Worm (Caenorhabditis elegans): ENCODE data around the gene mpst-1.
A peak's percentile ranks its signal among the peaks of the same experiment; 100 is the strongest.

Gene mpst-1

DNA sequence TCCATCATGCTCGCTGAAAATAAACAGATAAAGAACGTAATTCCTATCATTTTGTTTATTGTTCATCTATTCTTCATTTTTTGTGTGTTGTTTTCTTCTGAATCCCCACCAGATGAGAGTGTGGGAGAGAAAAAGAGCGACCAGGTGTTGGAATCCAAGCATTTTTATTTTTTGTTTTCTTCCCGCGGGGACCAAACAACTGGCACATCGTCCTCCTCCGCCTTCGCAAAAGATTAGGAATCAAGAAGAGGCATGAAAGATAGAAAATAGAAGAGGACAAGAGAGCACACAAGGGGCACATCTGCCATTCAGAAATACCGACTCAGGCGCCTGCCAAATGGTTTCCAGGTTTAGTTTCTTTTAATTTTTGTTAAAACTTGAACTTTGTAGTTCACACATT lies 9.2 kb upstream of the mpst-1 start, which contains the start of gene R13H4.2:
TSS of gene R13H4.2 (plus strand) at position 319 of the 400 bp plus-strand sequence.
- TF ChIP-seq F13H6.1 (tag; optimal IDR thresholded peaks at IDR 0.05) (peak; percentile 36), nhr-10 (tag; optimal IDR thresholded peaks at IDR 0.05) (no peak), egl-27 (tag; optimal IDR thresholded peaks at IDR 0.05) (no peak), lsy-2 (tag; optimal IDR thresholded peaks at IDR 0.05) (peak in 1 of 2 experiments; percentile 22), nhr-129 (tag; optimal IDR thresholded peaks at IDR 0.05) (peak; percentile 18), ztf-4 (tag; optimal IDR thresholded peaks at IDR 0.05) (no peak), C34F6.9 (tag; optimal IDR thresholded peaks at IDR 0.05) (no peak), ZK546.5 (tag; optimal IDR thresholded peaks at IDR 0.05) (no peak), nhr-77 (tag; optimal IDR thresholded peaks at IDR 0.05) (no peak), sma-9 (GFP tag; optimal IDR thresholded peaks at IDR 0.05) (peak; percentile 15), sma-9 (tag; optimal IDR thresholded peaks at IDR 0.05) (no peak), peb-1 (tag; optimal IDR thresholded peaks at IDR 0.05) (no peak), crh-2 (tag; optimal IDR thresholded peaks at IDR 0.05) (no peak), ztf-1 (GFP tag; conservative IDR thresholded peaks at IDR 0.05) (no peak), unc-39 (tag; optimal IDR thresholded peaks at IDR 0.05) (no peak), nhr-237 (tag; optimal IDR thresholded peaks at IDR 0.05) (no peak)

DNA sequence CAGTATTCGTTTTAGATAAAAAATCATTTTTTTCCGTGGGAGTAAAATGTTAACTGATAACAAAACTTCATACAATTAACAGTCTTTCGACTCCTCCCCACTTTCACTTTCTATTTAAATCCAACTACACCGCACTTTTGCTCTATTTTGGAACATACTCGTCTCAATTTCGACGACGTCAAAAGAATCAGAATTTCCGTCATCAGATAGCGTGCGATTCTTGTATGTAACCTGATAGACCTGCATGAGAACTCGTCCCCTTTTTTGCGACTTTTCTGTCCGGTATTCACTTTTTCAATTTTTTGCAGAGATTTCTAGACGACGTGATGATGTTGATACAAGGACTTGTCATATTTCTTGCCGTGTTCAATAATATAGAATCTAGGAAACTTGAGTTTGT lies 6.5 kb upstream of the mpst-1 start, which contains the start of gene pho-8:
TSS of gene pho-8 (plus strand) at position 301 of the 400 bp plus-strand sequence.
- TF ChIP-seq nhr-129 (tag; optimal IDR thresholded peaks at IDR 0.05) = no peak

DNA sequence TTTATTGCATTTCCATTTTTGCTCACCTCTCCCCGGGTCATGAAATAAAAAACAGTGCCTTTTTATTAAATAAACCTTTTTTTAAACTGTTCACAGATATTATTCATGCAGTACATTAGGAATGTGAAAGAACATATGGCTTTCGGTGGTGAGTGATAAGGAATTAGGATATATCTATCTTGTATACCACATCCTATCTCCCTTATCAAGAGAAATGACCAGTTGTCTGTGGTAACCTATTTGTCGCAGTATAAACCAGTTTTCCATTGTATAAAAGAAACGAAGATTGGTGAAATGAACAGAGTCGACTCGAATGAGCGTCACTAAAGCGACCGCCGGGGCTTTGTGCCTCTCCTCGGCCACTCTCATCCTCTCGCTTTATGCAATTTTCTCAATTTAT lies 2.4 kb upstream of the mpst-1 start, which contains the start of gene col-158:
TSS of gene col-158 (plus strand) at position 301 of the 400 bp plus-strand sequence.
- TF ChIP-seq F13H6.1 (tag; optimal IDR thresholded peaks at IDR 0.05) (no peak), ceh-16 (tag; optimal IDR thresholded peaks at IDR 0.05) (no peak), nhr-129 (tag; optimal IDR thresholded peaks at IDR 0.05) (no peak), nhr-77 (tag; optimal IDR thresholded peaks at IDR 0.05) (no peak), sma-3 (GFP tag; optimal IDR thresholded peaks at IDR 0.05) (no peak), unc-55 (GFP tag; optimal IDR thresholded peaks at IDR 0.05) (no peak), lin-39 (tag; optimal IDR thresholded peaks at IDR 0.05) (no peak), nhr-23 (tag; optimal IDR thresholded peaks at IDR 0.05) (no peak), nhr-10 (tag; optimal IDR thresholded peaks at IDR 0.05) (no peak), skn-1 (tag; optimal IDR thresholded peaks at IDR 0.05) (no peak), fos-1 (tag; optimal IDR thresholded peaks at IDR 0.05) (no peak), elt-3 (tag; optimal IDR thresholded peaks at IDR 0.05) (no peak), lin-13 (GFP tag; optimal IDR thresholded peaks at IDR 0.05) (no peak), mdl-1 (tag; optimal IDR thresholded peaks at IDR 0.05) (no peak), Y55F3AM.14 (GFP tag; optimal IDR thresholded peaks at IDR 0.05) (no peak)

DNA sequence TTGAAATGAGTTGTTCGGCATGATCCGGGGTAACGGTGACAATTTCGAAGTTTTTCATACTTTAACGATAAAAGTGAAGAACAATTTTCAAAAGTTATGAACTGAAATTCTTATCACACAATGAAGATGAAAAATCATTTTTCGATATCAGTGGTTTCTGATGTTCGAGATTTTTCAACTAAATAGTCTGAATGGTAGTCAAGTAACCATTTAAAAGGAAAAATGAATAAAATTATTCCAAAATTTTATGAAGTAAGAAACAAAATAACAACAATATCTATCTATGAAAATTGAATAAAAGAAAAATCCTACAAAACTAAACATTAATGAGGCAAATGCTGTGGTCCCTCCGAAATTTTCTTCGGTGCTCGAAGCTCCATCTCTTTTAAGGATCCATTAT lies 1.2 kb downstream of the mpst-1 start, which contains the start of gene D2023.4:
TSS of gene D2023.4 (minus strand) at position 101 of the 400 bp plus-strand sequence.
- TF ChIP-seq fos-1 (tag; optimal IDR thresholded peaks at IDR 0.05) (peak; percentile 14), lin-13 (GFP tag; optimal IDR thresholded peaks at IDR 0.05) (no peak)

DNA sequence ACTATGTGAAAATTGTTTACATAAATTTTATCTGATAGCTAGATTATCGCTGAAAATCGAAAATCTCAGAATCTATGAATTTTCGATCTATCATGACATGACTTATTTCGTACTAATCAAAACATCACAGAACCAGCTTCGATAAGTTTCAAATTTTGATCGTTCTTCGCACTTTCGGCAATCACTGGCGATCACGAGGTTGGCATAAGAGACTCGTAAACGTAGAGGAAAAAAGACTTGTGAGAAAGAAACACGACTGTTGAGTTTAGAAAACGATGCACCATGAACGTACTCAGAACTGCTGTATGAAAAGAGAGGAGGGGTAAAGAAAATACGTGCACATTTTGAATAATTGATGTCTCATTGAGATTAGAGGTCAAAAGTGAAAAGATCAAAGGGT lies 2.9 kb downstream of the mpst-1 start:
- peak; percentile 31 to 41 for TF ChIP-seq mdl-1 (tag; optimal IDR thresholded peaks at IDR 0.05)
- TF ChIP-seq sma-9 (GFP tag; optimal IDR thresholded peaks at IDR 0.05) = peak; percentile 96
- no peak for TF ChIP-seq sma-9 (tag; optimal IDR thresholded peaks at IDR 0.05)
- TF ChIP-seq ztf-1 (GFP tag; conservative IDR thresholded peaks at IDR 0.05) = no peak
- TF ChIP-seq unc-62 (GFP tag; optimal IDR thresholded peaks at IDR 0.05) = peak; percentile 39
- TF ChIP-seq snpc-4 (tag; optimal IDR thresholded peaks at IDR 0.05) = no peak
- peak; percentile 91 for TF ChIP-seq nhr-25 (tag; optimal IDR thresholded peaks at IDR 0.05)
- TF ChIP-seq nhr-6 (tag; optimal IDR thresholded peaks at IDR 0.05) = peak; percentile 86
- TF ChIP-seq lin-13 (GFP tag; optimal IDR thresholded peaks at IDR 0.05) = peak; percentile 61
- TF ChIP-seq lin-39 (tag; optimal IDR thresholded peaks at IDR 0.05) = peak; percentile 34
- TF ChIP-seq nhr-23 (tag; optimal IDR thresholded peaks at IDR 0.05) = no peak
- TF ChIP-seq fos-1 (tag; optimal IDR thresholded peaks at IDR 0.05) = peak; percentile 84
- peak; percentile 81 for TF ChIP-seq gmeb-1 (tag; optimal IDR thresholded peaks at IDR 0.05)
- no peak for TF ChIP-seq R02D3.7 (tag; optimal IDR thresholded peaks at IDR 0.05)
- TF ChIP-seq nhr-10 (tag; optimal IDR thresholded peaks at IDR 0.05) = peak; percentile 30
- peak; percentile 55 for TF ChIP-seq sem-4 (tag; optimal IDR thresholded peaks at IDR 0.05)
- TF ChIP-seq nhr-11 (tag; optimal IDR thresholded peaks at IDR 0.05) = no peak
- TF ChIP-seq crh-2 (tag; optimal IDR thresholded peaks at IDR 0.05) = peak; percentile 96
- TF ChIP-seq lsy-2 (tag; optimal IDR thresholded peaks at IDR 0.05) = peak in 1 of 2 experiments; percentile 79
- no peak for TF ChIP-seq nhr-77 (tag; optimal IDR thresholded peaks at IDR 0.05)
- TF ChIP-seq ceh-16 (tag; optimal IDR thresholded peaks at IDR 0.05) = no peak
- no peak for TF ChIP-seq ceh-82 (tag; optimal IDR thresholded peaks at IDR 0.05)
- TF ChIP-seq nhr-21 (tag; optimal IDR thresholded peaks at IDR 0.05) = peak; percentile 90
- peak; percentile 77 for TF ChIP-seq C34F6.9 (tag; optimal IDR thresholded peaks at IDR 0.05)
- TF ChIP-seq nhr-129 (tag; optimal IDR thresholded peaks at IDR 0.05) = peak; percentile 98
- TF ChIP-seq blmp-1 (tag; optimal IDR thresholded peaks at IDR 0.05; ENCODE audit: insufficient read depth) = peak; percentile 83
- TF ChIP-seq ztf-4 (tag; optimal IDR thresholded peaks at IDR 0.05) = peak; percentile 78
- peak; percentile 27 for TF ChIP-seq egl-27 (tag; optimal IDR thresholded peaks at IDR 0.05)
- peak; percentile 37 for TF ChIP-seq mab-5 (tag; optimal IDR thresholded peaks at IDR 0.05)
- TF ChIP-seq elt-3 (tag; optimal IDR thresholded peaks at IDR 0.05) = no peak
- TF ChIP-seq lin-11 (tag; optimal IDR thresholded peaks at IDR 0.05) = no peak
- peak; percentile 84 for TF ChIP-seq sma-3 (GFP tag; optimal IDR thresholded peaks at IDR 0.05)
- TF ChIP-seq F13H6.1 (tag; optimal IDR thresholded peaks at IDR 0.05) = peak; percentile 93
- peak; percentile 45 for TF ChIP-seq ama-1 (optimal IDR thresholded peaks at IDR 0.05)

Data from whole organism, L2 larva.